Fruit fly (Drosophila melanogaster): Measurements from ENCODE around the gene CG32277.
A peak's percentile ranks its signal among the peaks of the same experiment; 100 is the strongest.

Gene CG32277

DNA sequence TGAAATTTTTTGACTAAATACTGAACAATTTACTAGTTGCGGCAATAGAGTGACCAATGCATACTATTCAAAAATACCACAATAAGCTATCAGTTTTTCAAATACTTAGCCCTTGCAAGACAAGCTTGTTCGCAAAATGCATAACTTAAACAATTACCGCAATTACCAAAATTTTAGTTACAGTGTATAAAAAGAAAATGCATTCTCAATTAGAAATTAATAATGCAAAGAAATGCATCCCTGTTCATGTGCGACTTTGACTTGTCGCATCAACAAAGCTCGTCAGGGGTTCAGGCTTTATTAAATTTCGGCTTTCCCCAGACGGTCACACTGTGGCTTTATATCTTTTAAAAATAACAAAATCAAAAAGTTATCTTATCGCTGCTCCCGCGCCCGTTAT lies 13.6 kb upstream of the CG32277 start, which contains the start of the genes hob and nSMase (continued):
- TF ChIP-seq H15 (GFP tag; IDR thresholded peaks at IDR 0.05) (no peak), CG1792 (GFP tag; optimal IDR thresholded peaks at IDR 0.05) (no peak), Side (GFP tag; optimal IDR thresholded peaks at IDR 0.05) (no peak), slou (GFP tag; optimal IDR thresholded peaks at IDR 0.05) (no peak), CG12236 (GFP tag; optimal IDR thresholded peaks at IDR 0.05) (no peak), dm (GFP tag; optimal IDR thresholded peaks at IDR 0.05) (peak; percentile 38), chinmo (GFP tag; IDR thresholded peaks at IDR 0.05; ENCODE audit: partially characterized antibody) (no peak), Oli (tag; optimal IDR thresholded peaks at IDR 0.05) (no peak), Ets65A (GFP tag) (no peak), mld (GFP tag; IDR thresholded peaks at IDR 0.05; ENCODE audit: partially characterized antibody) (no peak), Dek (tag; optimal IDR thresholded peaks at IDR 0.05) (no peak), CG10274 (GFP tag; optimal IDR thresholded peaks at IDR 0.05) (no peak), sr (GFP tag; IDR thresholded peaks at IDR 0.05) (no peak), CG13296 (GFP tag; optimal IDR thresholded peaks at IDR 0.05) (no peak), Rfx (GFP tag; IDR thresholded peaks at IDR 0.05) (no peak), NK7.1 (GFP tag; optimal IDR thresholded peaks at IDR 0.05) (no peak), NC2β (GFP tag; optimal IDR thresholded peaks at IDR 0.05) (peak; percentile 11), Hr78 (GFP tag; optimal IDR thresholded peaks at IDR 0.05) (no peak), maf-S (GFP tag; optimal IDR thresholded peaks at IDR 0.05) (no peak), onecut (GFP tag; IDR thresholded peaks at IDR 0.05) (no peak), az2 (GFP tag; optimal IDR thresholded peaks at IDR 0.05) (no peak), nerfin-1 (tag; optimal IDR thresholded peaks at IDR 0.05) (no peak), B-H1 (GFP tag; IDR thresholded peaks at IDR 0.05) (no peak), C15 (GFP tag; IDR thresholded peaks at IDR 0.05) (no peak), NfI (GFP tag; optimal IDR thresholded peaks at IDR 0.05) (no peak), crol (GFP tag; IDR thresholded peaks at IDR 0.05) (no peak), knrl (GFP tag; IDR thresholded peaks at IDR 0.05; ENCODE audit: partially characterized antibody) (peak; percentile 37; the same call in 1 of the 3 replicates), CG2199 (GFP tag; IDR thresholded peaks at IDR 0.05) (no peak), CG7963 (GFP tag; IDR thresholded peaks at IDR 0.05; ENCODE audit: partially characterized antibody) (no peak), Mrtf (GFP tag; IDR thresholded peaks at IDR 0.05) (no peak), CG2875 (GFP tag; optimal IDR thresholded peaks at IDR 0.05) (no peak), grau (tag; optimal IDR thresholded peaks at IDR 0.05) (no peak), CG7372 (GFP tag; IDR thresholded peaks at IDR 0.05) (no peak), lilli (GFP tag; optimal IDR thresholded peaks at IDR 0.05) (no peak), CrebB (tag; optimal IDR thresholded peaks at IDR 0.05) (no peak), CG12769 (tag; optimal IDR thresholded peaks at IDR 0.05) (no peak), CG17568 (GFP tag; optimal IDR thresholded peaks at IDR 0.05) (no peak), CG12104 (GFP tag; optimal IDR thresholded peaks at IDR 0.05) (no peak), dpn (GFP tag; optimal IDR thresholded peaks at IDR 0.05) (no peak), toy (GFP tag; IDR thresholded peaks at IDR 0.05) (no peak), Neu2 (GFP tag; optimal IDR thresholded peaks at IDR 0.05; ENCODE audit: borderline replicate concordance) (no peak), CG1024 (GFP tag; IDR thresholded peaks at IDR 0.05) (no peak), CG9609 (GFP tag; optimal IDR thresholded peaks at IDR 0.05) (no peak), Hand (GFP tag; optimal IDR thresholded peaks at IDR 0.05) (no peak), CG10366 (GFP tag; IDR thresholded peaks at IDR 0.05) (no peak), CG17186 (GFP tag; optimal IDR thresholded peaks at IDR 0.05) (peak; percentile 58), CG10565 (GFP tag; optimal IDR thresholded peaks at IDR 0.05) (no peak), CG5953 (GFP tag; IDR thresholded peaks at IDR 0.05) (no peak), bab2 (GFP tag; optimal IDR thresholded peaks at IDR 0.05) (no peak), gem (tag; optimal IDR thresholded peaks at IDR 0.05) (no peak), bcd (GFP tag; optimal IDR thresholded peaks at IDR 0.05) (no peak), Chrac-16 (GFP tag; optimal IDR thresholded peaks at IDR 0.05) (no peak)

Data from whole organism, embryonic.